Fruit fly (Drosophila melanogaster) whole organism, prepupa: ENCODE measurements around the gene CG14459.

Experiments used
- CG10631 ChIP-seq: fragments of 200-800 bp; sonication (Bioruptor generic); optimal IDR thresholded peaks from 2 replicates; lab custom pipeline; 2016; ENCODE audit warnings: missing biosample characterization, missing genetic modification characterization
- CG11294 ChIP-seq: fragments of 200-800 bp; sonication (Bioruptor generic); IDR thresholded peaks from 2 replicates; pipeline ENCODE4 v1.3.6; 2022; ENCODE audit warnings: missing biosample characterization, missing genetic modification characterization
- CG11762 ChIP-seq: fragments of 200-800 bp; sonication (Bioruptor generic); optimal IDR thresholded peaks from 3 replicates; lab custom pipeline; 2016; ENCODE audit warnings: missing biosample characterization, missing genetic modification characterization; ENCODE audit not compliant: insufficient read depth
- CG1621 ChIP-seq: fragments of 200-800 bp; sonication (Bioruptor generic); optimal IDR thresholded peaks from 3 replicates; lab custom pipeline; 2018; ENCODE audit warnings: missing biosample characterization, mild to moderate bottlenecking, missing genetic modification characterization
- CG16779 ChIP-seq: fragments of 200-800 bp; sonication (Bioruptor generic); optimal IDR thresholded peaks from 3 replicates; lab custom pipeline; 2017; ENCODE audit warnings: missing biosample characterization, mild to moderate bottlenecking, missing genetic modification characterization
- CG3032 ChIP-seq: fragments of 200-800 bp; optimal IDR thresholded peaks from 2 replicates; lab custom pipeline; 2019; ENCODE audit warnings: missing biosample characterization, mild to moderate bottlenecking, missing genetic modification characterization, moderate library complexity
- CG31627 ChIP-seq: fragments of 200-800 bp; sonication (Bioruptor generic); optimal IDR thresholded peaks from 3 replicates; lab custom pipeline; 2016; ENCODE audit warnings: missing biosample characterization, missing genetic modification characterization
- CG34406 ChIP-seq: fragments of 200-800 bp; sonication (Bioruptor generic); optimal IDR thresholded peaks from 3 replicates; lab custom pipeline; 2016; ENCODE audit warnings: missing biosample characterization, missing genetic modification characterization
- CG6792 ChIP-seq: fragments of 200-800 bp; sonication (Bioruptor generic); optimal IDR thresholded peaks from 3 replicates; lab custom pipeline; 2016; ENCODE audit warnings: missing biosample characterization, missing genetic modification characterization
- CG7368 ChIP-seq: fragments of 200-800 bp; sonication (Bioruptor generic); optimal IDR thresholded peaks from 3 replicates; lab custom pipeline; 2016; ENCODE audit warnings: missing biosample characterization, missing genetic modification characterization
- CG8119 ChIP-seq: fragments of 200-800 bp; sonication (Bioruptor generic); IDR thresholded peaks from 3 replicates; pipeline ENCODE4 v1.3.6; 2022; ENCODE audit warnings: missing biosample characterization, missing genetic modification characterization
- CG8319 ChIP-seq: fragments of 200-800 bp; sonication (Bioruptor generic); optimal IDR thresholded peaks from 3 replicates; lab custom pipeline; 2016; ENCODE audit warnings: missing biosample characterization, missing genetic modification characterization
- CG8632 ChIP-seq: fragments of 200-800 bp; sonication (Bioruptor generic); optimal IDR thresholded peaks from 3 replicates; lab custom pipeline; 2016; ENCODE audit warnings: missing biosample characterization, missing genetic modification characterization
- CG9139 ChIP-seq: fragments of 200-800 bp; sonication (Bioruptor generic); optimal IDR thresholded peaks from 3 replicates; lab custom pipeline; 2017; ENCODE audit warnings: missing biosample characterization, mild to moderate bottlenecking, missing genetic modification characterization
- Hr4 ChIP-seq: fragments of 200-800 bp; sonication (Bioruptor generic); optimal IDR thresholded peaks from 3 replicates; lab custom pipeline; 2016; ENCODE audit warnings: missing biosample characterization, missing genetic modification characterization
- OdsH ChIP-seq: fragments of 200-800 bp; sonication (Bioruptor generic); optimal IDR thresholded peaks from 3 replicates; lab custom pipeline; 2016; ENCODE audit warnings: missing biosample characterization, missing genetic modification characterization
- Smox ChIP-seq: fragments of 200-800 bp; sonication (Bioruptor generic); optimal IDR thresholded peaks from 3 replicates; lab custom pipeline; 2016; ENCODE audit warnings: missing biosample characterization, missing genetic modification characterization
- Sox14 ChIP-seq: fragments of 200-800 bp; sonication (Bioruptor generic); optimal IDR thresholded peaks from 3 replicates; lab custom pipeline; 2016; ENCODE audit warnings: missing biosample characterization, missing genetic modification characterization
- cyc ChIP-seq: fragments of 200-800 bp; sonication (Bioruptor generic); optimal IDR thresholded peaks from 3 replicates; lab custom pipeline; 2016; ENCODE audit warnings: missing biosample characterization, missing genetic modification characterization
- dsx ChIP-seq: fragments of 200-800 bp; optimal IDR thresholded peaks from 3 replicates; lab custom pipeline; 2019; ENCODE audit warnings: missing biosample characterization, mild to moderate bottlenecking, missing genetic modification characterization, moderate library complexity; ENCODE audit not compliant: poor library complexity, severe bottlenecking
- eg ChIP-seq: fragments of 200-800 bp; sonication (Bioruptor generic); IDR thresholded peaks from 3 replicates; pipeline ENCODE4 v1.3.6; 2022; ENCODE audit warnings: missing biosample characterization, missing genetic modification characterization
- fd59A ChIP-seq: fragments of 200-800 bp; sonication (Bioruptor generic); optimal IDR thresholded peaks from 2 replicates; lab custom pipeline; 2017; ENCODE audit warnings: missing biosample characterization, mild to moderate bottlenecking, missing genetic modification characterization, missing genetic modification reagents
- fd85E ChIP-seq: fragments of 200-800 bp; sonication (Bioruptor generic); optimal IDR thresholded peaks from 3 replicates; lab custom pipeline; 2016; ENCODE audit warnings: missing biosample characterization, missing genetic modification characterization
- fkh ChIP-seq: fragments of 200-800 bp; sonication (Bioruptor generic); optimal IDR thresholded peaks from 3 replicates; lab custom pipeline; 2017; ENCODE audit warnings: missing biosample characterization, mild to moderate bottlenecking, missing genetic modification characterization, moderate library complexity
- lz ChIP-seq: fragments of 200-800 bp; sonication (Bioruptor generic); optimal IDR thresholded peaks from 3 replicates; lab custom pipeline; 2016; ENCODE audit warnings: missing biosample characterization, missing genetic modification characterization
- salr ChIP-seq, 2 experiments: fragments of 200-800 bp; sonication (Bioruptor generic); optimal IDR thresholded peaks; 3 replicates each; lab custom pipeline; 2016 to 2018; ENCODE audit warnings: missing biosample characterization in 2 of 2, missing genetic modification characterization in 2 of 2, mild to moderate bottlenecking in 1 of 2
- svp ChIP-seq: fragments of 200-800 bp; sonication (Bioruptor generic); peaks from one replicate; lab custom pipeline; 2016; ENCODE audit warnings: missing biosample characterization, missing genetic modification characterization

The CG14459 gene

DNA sequence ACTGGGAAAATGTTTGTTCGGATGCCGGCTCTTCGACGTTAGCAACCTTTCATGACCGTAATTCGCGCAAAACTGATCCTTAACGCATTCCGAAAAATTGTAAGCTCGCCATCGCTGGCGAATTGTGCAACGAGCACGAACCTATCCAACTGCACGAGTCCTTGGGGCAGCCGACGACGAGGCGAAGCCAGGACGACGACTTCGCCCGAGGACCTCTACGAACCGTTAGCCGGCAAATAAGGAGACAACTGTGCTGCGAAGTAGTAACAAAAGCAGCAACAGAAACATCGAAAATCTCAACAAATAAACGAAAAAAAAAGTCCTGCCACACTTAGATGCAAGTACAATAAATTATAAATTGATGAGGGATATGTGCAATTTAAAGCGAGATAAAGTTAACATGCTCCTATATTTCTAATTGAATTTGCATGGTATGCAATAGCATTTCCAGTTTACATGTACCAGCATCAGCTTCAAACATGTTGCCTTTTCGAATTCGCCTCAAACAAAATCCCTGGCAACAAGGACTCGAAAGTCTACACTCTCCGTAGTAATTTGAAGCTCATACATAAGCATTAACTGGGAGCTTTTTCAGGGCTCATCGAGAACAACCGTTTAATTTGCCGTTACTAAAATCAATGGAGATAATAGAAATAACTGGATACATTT is at the start of gene CG14459:
Gene CG14459 (minus strand): TSS at position 51 of the 669 bp plus-strand sequence.
- TF ChIP-seq CG1621 (tag; lab: Kevin White, UChicago) (no peak), Sox14 (no peak), CG11762 (GFP tag; lab: Kevin White, UChicago) (no peak), lz (no peak)

DNA sequence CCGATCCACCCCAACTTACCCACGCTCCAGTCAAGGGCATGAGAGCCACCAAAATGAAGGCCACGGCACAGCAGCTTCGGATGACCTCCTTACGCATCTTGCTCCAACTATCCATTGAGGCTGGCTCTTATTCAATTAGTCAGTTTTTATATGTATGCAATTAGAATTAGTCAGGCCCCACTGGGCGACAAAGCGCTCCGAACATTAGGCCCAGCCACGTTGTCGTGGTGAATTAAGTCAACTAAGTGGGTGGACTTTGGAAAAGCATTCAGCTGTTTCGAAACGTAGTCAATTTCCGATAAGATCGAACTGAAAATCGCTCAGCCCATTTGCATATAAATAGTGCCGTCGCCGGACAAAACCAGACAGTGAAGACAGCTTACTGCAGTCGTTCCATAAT is 49.3 kb upstream of the CG14459 start, which contains the start of the genes CG14455 and CG14456:
Gene CG14455 (minus strand): TSS at position 101 of the 400 bp plus-strand sequence.
Gene CG14456 (plus strand): TSS at position 236 of the 400 bp plus-strand sequence.
- TF ChIP-seq OdsH (GFP tag; lab: Kevin White, UChicago) (no peak), CG8319 (GFP tag; lab: Kevin White, UChicago) (no peak), CG34406 (GFP tag; lab: Kevin White, UChicago) (no peak), salr (GFP tag; optimal IDR thresholded peaks at IDR 0.05; lab: Kevin White, UChicago) (no peak), lz (no peak), dsx (GFP tag; lab: Kevin White, UChicago) (no peak), Hr4 (GFP tag; lab: Kevin White, UChicago) (no peak), CG6792 (GFP tag; lab: Kevin White, UChicago) (no peak), CG10631 (GFP tag; lab: Kevin White, UChicago) (no peak)
- TF ChIP-seq, all 60 proteins: peak for 0

DNA sequence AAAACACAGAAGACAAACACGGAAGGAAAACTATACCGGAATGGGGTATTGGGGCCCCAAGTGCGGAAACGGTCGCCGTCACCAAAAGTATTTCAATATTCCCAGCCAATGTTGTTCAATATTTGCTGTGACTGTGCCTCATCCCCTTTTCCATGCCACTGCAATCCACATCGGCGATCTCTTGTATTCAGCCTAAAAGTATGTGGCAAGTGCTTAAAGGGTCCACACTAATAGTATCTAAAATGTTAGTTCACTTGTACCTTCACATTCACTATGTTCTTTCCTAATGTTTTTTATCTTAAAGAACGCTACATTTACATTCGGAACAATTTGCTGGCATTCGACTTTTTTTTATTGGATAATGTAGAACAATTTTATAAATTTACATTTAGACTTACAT is 43.2 kb upstream of the CG14459 start:
- TF ChIP-seq CG31627 (GFP tag; lab: Kevin White, UChicago) (no peak), CG3032 (tag; lab: Kevin White, UChicago) (peak; percentile 61), CG11294 (GFP tag; lab: Robert Waterston, UW) (no peak)

DNA sequence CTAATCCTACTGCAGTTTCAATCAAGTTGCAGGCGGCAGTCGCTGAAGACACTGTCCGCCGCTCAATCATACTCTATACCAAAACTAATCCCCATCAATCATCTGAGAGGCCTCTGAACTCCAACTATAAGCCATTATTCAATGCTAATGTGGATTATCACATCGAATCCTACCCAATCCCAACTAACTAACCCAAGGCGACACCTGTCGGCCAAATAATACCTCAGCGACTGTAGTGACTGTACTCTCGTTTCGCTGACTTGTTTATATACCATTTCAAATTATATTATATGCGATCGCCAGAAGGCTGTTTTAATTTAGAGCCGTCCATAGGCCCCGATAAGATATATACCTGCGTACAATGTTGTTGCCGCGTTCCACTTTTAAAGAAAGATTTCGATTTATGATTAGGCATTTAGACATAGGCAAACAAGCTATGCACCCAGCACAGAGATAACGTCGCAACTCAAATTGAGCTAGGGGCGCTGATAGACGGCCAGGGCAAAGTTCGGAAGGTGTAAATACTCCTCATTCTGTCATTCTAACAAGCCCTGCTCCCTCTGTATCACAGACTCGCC is 34.1 kb upstream of the CG14459 start:
- TF ChIP-seq fkh (GFP tag; lab: Kevin White, UChicago) (peak; percentile 55), Smox (GFP tag; lab: Kevin White, UChicago) (no peak)

DNA sequence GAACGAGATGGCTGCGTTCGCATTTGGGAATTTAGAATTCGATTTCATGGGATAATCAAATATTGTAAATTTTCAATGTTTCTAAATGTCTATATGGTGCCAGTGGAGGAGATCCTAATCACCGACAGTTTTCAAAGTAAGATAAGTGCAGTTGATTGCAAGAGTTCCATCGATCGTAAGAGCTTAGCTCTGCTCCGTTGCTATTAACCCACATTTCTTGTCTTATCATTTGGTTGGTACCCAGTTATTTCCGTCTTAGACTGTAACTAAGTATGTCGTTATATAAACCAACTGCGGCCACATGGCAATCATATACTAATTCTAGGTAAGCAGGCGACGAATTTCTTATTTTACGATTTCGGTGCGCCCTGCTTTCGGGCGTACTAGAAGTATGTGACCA is 32.5 kb upstream of the CG14459 start:
- TF ChIP-seq eg (no peak), CG7368 (GFP tag; lab: Kevin White, UChicago) (no peak), CG8119 (no peak), fd85E (GFP tag; lab: Kevin White, UChicago) (no peak), CG8632 (GFP tag; lab: Kevin White, UChicago) (no peak), fd59A (GFP tag; lab: Kevin White, UChicago) (no peak), cyc (GFP tag; lab: Kevin White, UChicago) (no peak), salr (GFP tag; optimal IDR thresholded peaks at IDR 0.05; lab: Kevin White, UChicago) (no peak), CG9139 (GFP tag; lab: Kevin White, UChicago) (no peak), CG16779 (tag; lab: Kevin White, UChicago) (no peak)
- TF ChIP-seq, all 60 proteins: peak for 0

DNA sequence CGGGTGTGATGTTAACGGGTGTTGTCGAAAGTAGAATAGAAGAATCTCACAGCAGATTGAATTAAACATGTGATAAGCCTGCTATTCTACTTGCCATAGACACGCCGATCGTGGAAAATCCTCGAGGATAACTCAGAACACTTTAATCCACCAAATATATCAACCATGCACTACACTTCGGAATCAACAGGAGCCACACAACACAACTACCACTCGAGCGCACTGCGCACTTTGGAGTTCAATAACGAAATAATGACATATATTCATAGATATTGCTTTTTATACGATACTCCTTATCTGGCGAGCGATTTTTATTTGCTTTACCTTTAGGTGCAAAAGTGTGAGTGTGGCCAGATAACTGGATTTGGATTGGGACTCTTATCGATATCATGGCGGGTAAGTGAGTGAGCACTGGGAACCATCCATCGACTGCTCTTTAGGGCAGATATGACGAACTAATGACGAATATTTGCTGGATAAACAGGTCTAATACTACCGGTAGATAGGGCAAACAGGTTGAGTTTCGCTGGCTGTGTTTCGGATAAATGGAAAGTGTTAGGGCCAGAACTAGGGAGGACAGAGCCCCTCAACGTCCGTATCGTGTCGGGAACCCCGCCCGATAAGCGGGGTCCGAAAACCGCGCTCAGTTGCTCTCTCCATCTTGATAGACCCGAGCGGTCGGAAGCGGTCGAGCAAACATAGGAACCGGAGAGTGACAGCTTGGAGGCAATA is 31.7 kb upstream of the CG14459 start, which contains the start of gene Jhbp6:
Gene Jhbp6 (plus strand): TSS at position 682 of the 732 bp plus-strand sequence.
- TF ChIP-seq fkh (GFP tag; lab: Kevin White, UChicago) = peak; percentile 59
- TF ChIP-seq fd85E (GFP tag; lab: Kevin White, UChicago) = no peak
- TF ChIP-seq svp (GFP tag; lab: Kevin White, UChicago) = peak; percentile 45
